Worm (Caenorhabditis elegans): ENCODE data around the gene rpt-4.

- TF ChIP-seq ztf-4 (tag; optimal IDR thresholded peaks at IDR 0.05), result no peak
- TF ChIP-seq lsy-2 (tag; optimal IDR thresholded peaks at IDR 0.05), result no peak
- no peak for TF ChIP-seq lin-13 (GFP tag; optimal IDR thresholded peaks at IDR 0.05)
- no peak for TF ChIP-seq aly-2 (tag; optimal IDR thresholded peaks at IDR 0.05)
- TF ChIP-seq snpc-4 (tag; optimal IDR thresholded peaks at IDR 0.05), result no peak
- TF ChIP-seq skn-1 (tag; optimal IDR thresholded peaks at IDR 0.05), result no peak
- TF ChIP-seq unc-55 (GFP tag; optimal IDR thresholded peaks at IDR 0.05), result no peak
- no peak for TF ChIP-seq unc-62 (GFP tag; optimal IDR thresholded peaks at IDR 0.05)
These were observed 45.4 kb downstream of the rpt-4 start for ce11 chrII:586-985.

Data from whole organism, L2 larva.